Fruit fly (Drosophila melanogaster): ENCODE measurements around the gene ClC-a.

- TF ChIP-seq fd59A (GFP tag; optimal IDR thresholded peaks at IDR 0.05) (no peak), Hr38 (GFP tag; optimal IDR thresholded peaks at IDR 0.05) (no peak)
These were observed 2.0 kb downstream of the ClC-a start for dm6 chr3R:11810831-11811484.
